Fruit fly (Drosophila melanogaster): ENCODE measurements around the gene Der-2.

Gene Der-2

DNA sequence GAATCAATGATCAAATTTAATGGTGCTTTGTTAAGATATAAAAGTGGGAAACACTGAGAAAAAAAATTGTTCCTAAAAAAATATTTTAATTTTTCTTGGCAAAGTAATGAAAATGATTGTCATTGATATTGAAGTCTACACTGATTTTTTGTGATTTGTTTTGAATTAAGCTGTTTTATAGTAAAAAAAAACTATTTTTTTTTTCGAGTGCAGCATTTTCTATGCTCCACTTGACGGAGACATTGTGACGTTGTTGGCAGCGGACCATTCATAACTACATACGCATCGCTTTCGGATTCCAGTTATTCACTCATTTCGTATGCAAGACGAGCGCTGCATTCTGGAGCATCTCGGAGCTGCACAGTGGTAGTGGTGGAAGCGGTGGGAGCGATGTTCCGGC lies 40.2 kb upstream of the Der-2 start (continued):
- peak; percentile 57 for TF ChIP-seq net (GFP tag; optimal IDR thresholded peaks at IDR 0.05)
- TF ChIP-seq CG6808 (GFP tag; optimal IDR thresholded peaks at IDR 0.05) = peak; percentile 67
- TF ChIP-seq salr (GFP tag; optimal IDR thresholded peaks at IDR 0.05) = peak in 1 of 2 experiments; percentile 66
- TF ChIP-seq CG11902 (GFP tag; optimal IDR thresholded peaks at IDR 0.05) = peak; percentile 59
- peak; percentile 66 for TF ChIP-seq CG6792 (GFP tag; optimal IDR thresholded peaks at IDR 0.05)
- no peak for TF ChIP-seq fd59A (GFP tag; optimal IDR thresholded peaks at IDR 0.05)
- TF ChIP-seq CG1621 (tag; optimal IDR thresholded peaks at IDR 0.05) = no peak
- peak; percentile 84 for TF ChIP-seq CG11762 (GFP tag; optimal IDR thresholded peaks at IDR 0.05; ENCODE audit: insufficient read depth)
- no peak for TF ChIP-seq fkh (GFP tag; optimal IDR thresholded peaks at IDR 0.05)
- TF ChIP-seq eg (GFP tag; IDR thresholded peaks at IDR 0.05) = peak; percentile 87
- no peak for TF ChIP-seq vri (GFP tag; optimal IDR thresholded peaks at IDR 0.05)
- TF ChIP-seq Ets96B (tag; optimal IDR thresholded peaks at IDR 0.05) = peak; percentile 92
- peak; percentile 73 for TF ChIP-seq spab (GFP tag; optimal IDR thresholded peaks at IDR 0.05)
- TF ChIP-seq Met (GFP tag; optimal IDR thresholded peaks at IDR 0.05) = peak; percentile 78
- peak; percentile 81 for TF ChIP-seq Eip75B (GFP tag; optimal IDR thresholded peaks at IDR 0.05)
- peak; percentile 71 for TF ChIP-seq fd85E (GFP tag; optimal IDR thresholded peaks at IDR 0.05)
- peak; percentile 48 for TF ChIP-seq CG4318 (GFP tag; optimal IDR thresholded peaks at IDR 0.05)
- peak; percentile 81 for TF ChIP-seq svp (GFP tag)
- peak; percentile 78 for TF ChIP-seq topi (GFP tag; optimal IDR thresholded peaks at IDR 0.05)
- peak; percentile 53 for TF ChIP-seq Blimp-1 (GFP tag; optimal IDR thresholded peaks at IDR 0.05)
- peak; percentile 94 for TF ChIP-seq Lpt (GFP tag; optimal IDR thresholded peaks at IDR 0.05)
- TF ChIP-seq CG8632 (GFP tag; optimal IDR thresholded peaks at IDR 0.05) = peak; percentile 59
- TF ChIP-seq Hr4 (GFP tag; optimal IDR thresholded peaks at IDR 0.05) = peak; percentile 72
- no peak for TF ChIP-seq Sox15 (GFP tag; optimal IDR thresholded peaks at IDR 0.05)
- TF ChIP-seq CG10669 (GFP tag; optimal IDR thresholded peaks at IDR 0.05) = peak; percentile 81
- peak; percentile 55 for TF ChIP-seq CG34406 (GFP tag; optimal IDR thresholded peaks at IDR 0.05)
- TF ChIP-seq Hr39 (GFP tag; optimal IDR thresholded peaks at IDR 0.05) = peak; percentile 56
- peak; percentile 49 for TF ChIP-seq Smox (GFP tag; optimal IDR thresholded peaks at IDR 0.05)
- TF ChIP-seq achi (GFP tag; optimal IDR thresholded peaks at IDR 0.05) = peak; percentile 68
- peak; percentile 59 for TF ChIP-seq CG6276 (GFP tag; optimal IDR thresholded peaks at IDR 0.05)
- TF ChIP-seq CG11294 (GFP tag; IDR thresholded peaks at IDR 0.05) = peak; percentile 71
- TF ChIP-seq Sox14 (GFP tag; optimal IDR thresholded peaks at IDR 0.05) = peak; percentile 5

DNA sequence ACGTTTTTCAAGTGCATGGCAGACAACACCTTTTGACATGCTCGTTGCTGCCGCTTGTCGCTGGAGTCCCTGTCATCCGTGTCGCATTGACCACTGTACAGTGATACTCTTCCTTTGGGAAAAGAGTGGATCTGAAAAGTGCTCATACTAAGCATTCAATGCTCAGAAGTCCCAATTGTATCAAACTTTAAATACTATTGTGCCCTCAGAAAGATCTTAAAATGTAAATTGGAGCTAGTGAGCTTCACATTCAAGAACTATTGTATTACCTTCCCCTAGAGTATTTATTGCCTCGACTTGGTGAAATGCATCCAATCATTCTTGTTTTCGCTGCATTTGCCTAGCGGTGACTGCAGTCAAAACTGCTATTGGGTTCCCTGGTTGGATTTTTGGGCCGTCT lies 39.4 kb upstream of the Der-2 start:
- TF ChIP-seq Sox102F (GFP tag; optimal IDR thresholded peaks at IDR 0.05) (no peak), CG6808 (GFP tag; optimal IDR thresholded peaks at IDR 0.05) (no peak), Smox (GFP tag; optimal IDR thresholded peaks at IDR 0.05) (no peak), eg (GFP tag; IDR thresholded peaks at IDR 0.05) (no peak; the same call in 1 of the 3 replicates), CG3919 (GFP tag; optimal IDR thresholded peaks at IDR 0.05) (peak; percentile 25), Gug (GFP tag; IDR thresholded peaks at IDR 0.05) (no peak), OdsH (GFP tag; optimal IDR thresholded peaks at IDR 0.05) (peak; percentile 30), svp (GFP tag) (peak; percentile 77), ss (GFP tag; optimal IDR thresholded peaks at IDR 0.05) (peak in 1 of 2 experiments; percentile 3), achi (GFP tag; optimal IDR thresholded peaks at IDR 0.05) (peak; percentile 37), cyc (GFP tag; optimal IDR thresholded peaks at IDR 0.05) (peak; percentile 16), CG34406 (GFP tag; optimal IDR thresholded peaks at IDR 0.05) (peak; percentile 16), CG10669 (GFP tag; optimal IDR thresholded peaks at IDR 0.05) (peak; percentile 28), pdm3 (GFP tag; optimal IDR thresholded peaks at IDR 0.05) (peak; percentile 42), CG32006 (GFP tag; optimal IDR thresholded peaks at IDR 0.05) (peak; percentile 68), Sox14 (GFP tag; optimal IDR thresholded peaks at IDR 0.05) (peak; percentile 31), CG4318 (GFP tag; optimal IDR thresholded peaks at IDR 0.05) (peak; percentile 15), Blimp-1 (GFP tag; optimal IDR thresholded peaks at IDR 0.05) (no peak), Hr39 (GFP tag; optimal IDR thresholded peaks at IDR 0.05) (peak; percentile 12), CG31627 (GFP tag; optimal IDR thresholded peaks at IDR 0.05) (no peak), fd59A (GFP tag; optimal IDR thresholded peaks at IDR 0.05) (peak; percentile 17), CG3032 (tag; optimal IDR thresholded peaks at IDR 0.05) (peak; percentile 37), Hr4 (GFP tag; optimal IDR thresholded peaks at IDR 0.05) (peak; percentile 62), dac (GFP tag; optimal IDR thresholded peaks at IDR 0.05) (no peak), CG8119 (GFP tag; IDR thresholded peaks at IDR 0.05) (peak; percentile 57; the same call in 2 of the 3 replicates), spab (GFP tag; optimal IDR thresholded peaks at IDR 0.05) (peak; percentile 0), CG6792 (GFP tag; optimal IDR thresholded peaks at IDR 0.05) (peak; percentile 3), CG1621 (tag; optimal IDR thresholded peaks at IDR 0.05) (no peak), CG11902 (GFP tag; optimal IDR thresholded peaks at IDR 0.05) (peak; percentile 31), lz (GFP tag; optimal IDR thresholded peaks at IDR 0.05) (no peak), Eip78C (GFP tag) (peak; percentile 75), CG7368 (GFP tag; optimal IDR thresholded peaks at IDR 0.05) (no peak), Sox15 (GFP tag; optimal IDR thresholded peaks at IDR 0.05) (no peak), CG10631 (GFP tag; optimal IDR thresholded peaks at IDR 0.05) (peak; percentile 11)

Data from whole organism, prepupa.